Worm (Caenorhabditis elegans): ENCODE measurements around the gene dib-1.

dib-1 gene

DNA sequence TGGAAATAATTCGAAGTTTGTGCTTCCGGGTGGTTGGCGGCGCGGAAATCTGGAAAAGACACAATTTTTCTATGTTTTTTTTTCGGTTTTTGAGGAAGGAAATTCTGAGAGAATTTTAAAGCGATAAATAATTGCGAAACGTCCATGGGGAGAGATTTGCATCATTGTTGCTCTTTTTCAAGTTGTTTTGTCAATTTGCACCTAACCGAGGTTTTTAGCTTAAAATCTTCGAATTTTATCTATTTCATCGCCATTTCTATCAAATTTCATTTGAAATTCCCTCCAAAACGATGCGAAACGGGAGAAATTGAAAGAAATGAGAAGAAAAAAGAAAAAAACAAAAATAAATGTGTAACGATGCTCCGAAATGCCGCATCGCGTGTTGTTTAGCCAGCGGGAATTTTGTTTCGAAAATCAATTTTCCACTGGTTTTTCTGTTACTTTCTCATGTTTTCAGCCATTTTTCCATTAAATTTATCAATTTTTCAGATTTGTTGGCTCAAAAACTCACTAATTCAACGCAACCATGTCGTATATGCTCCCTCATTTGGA, at the start of gene dib-1, which contains the start of gene nprt-1:
Gene dib-1, plus strand, starts transcription at position 482 of the 552 bp plus-strand sequence.
Gene nprt-1, minus strand, starts transcription at position 51 of the 552 bp plus-strand sequence.
- TF ChIP-seq pqm-1 (tag; optimal IDR thresholded peaks at IDR 0.05), result no peak
- TF ChIP-seq duxl-1 (tag; optimal IDR thresholded peaks at IDR 0.05; ENCODE audit: poor library complexity), result no peak
- TF ChIP-seq hlh-30 (tag; optimal IDR thresholded peaks at IDR 0.05; ENCODE audit: insufficient read depth), result peak; percentile 33
- no peak for TF ChIP-seq php-3 (GFP tag; IDR thresholded peaks at IDR 0.05)
- no peak for TF ChIP-seq fkh-10 (GFP tag; optimal IDR thresholded peaks at IDR 0.05)
- no peak for TF ChIP-seq nhr-28 (tag; optimal IDR thresholded peaks at IDR 0.05)
- TF ChIP-seq unc-130 (GFP tag; optimal IDR thresholded peaks at IDR 0.05), result no peak
- no peak for TF ChIP-seq F37D6.2 (tag; optimal IDR thresholded peaks at IDR 0.05)
- TF ChIP-seq set-16 (GFP tag; IDR thresholded peaks at IDR 0.05), result no peak
- TF ChIP-seq mep-1 (tag; optimal IDR thresholded peaks at IDR 0.05), result peak; percentile 24
- TF ChIP-seq unc-62 (GFP tag; optimal IDR thresholded peaks at IDR 0.05 in 1 of 2), result no peak
- TF ChIP-seq unc-62 (tag; optimal IDR thresholded peaks at IDR 0.05), result no peak
- peak; percentile 83 for TF ChIP-seq dpl-1 (GFP tag; optimal IDR thresholded peaks at IDR 0.05)
- TF ChIP-seq F10B5.3 (tag; optimal IDR thresholded peaks at IDR 0.05), result no peak
- no peak for TF ChIP-seq mdt-29 (GFP tag; IDR thresholded peaks at IDR 0.05)
- no peak for TF ChIP-seq arid-1 (GFP tag; conservative IDR thresholded peaks at IDR 0.05)
- no peak for TF ChIP-seq snpc-4 (tag; optimal IDR thresholded peaks at IDR 0.05)
- TF ChIP-seq lsy-2 (tag; optimal IDR thresholded peaks at IDR 0.05), result peak in 1 of 2 experiments; percentile 72
- TF ChIP-seq dmd-6 (GFP tag; IDR thresholded peaks at IDR 0.05), result no peak
- TF ChIP-seq tra-1 (GFP tag; IDR thresholded peaks at IDR 0.05), result no peak
- TF ChIP-seq Y5F2A.4 (GFP tag; optimal IDR thresholded peaks at IDR 0.05), result no peak
- peak; percentile 28 for TF ChIP-seq nhr-77 (tag; optimal IDR thresholded peaks at IDR 0.05)
- TF ChIP-seq nhr-42 (GFP tag; IDR thresholded peaks at IDR 0.05), result no peak
- TF ChIP-seq ctbp-1 (GFP tag; IDR thresholded peaks at IDR 0.05), result no peak
- TF ChIP-seq lin-1 (GFP tag; IDR thresholded peaks at IDR 0.05), result no peak
- no peak for TF ChIP-seq Y105C5A.15 (GFP tag; IDR thresholded peaks at IDR 0.05)
- TF ChIP-seq nhr-76 (tag; optimal IDR thresholded peaks at IDR 0.05), result no peak
- no peak for TF ChIP-seq dmd-8 (GFP tag; IDR thresholded peaks at IDR 0.05)
- no peak for TF ChIP-seq F49E8.2 (tag; optimal IDR thresholded peaks at IDR 0.05; ENCODE audit: borderline replicate concordance)
- no peak for TF ChIP-seq zip-11 (GFP tag; IDR thresholded peaks at IDR 0.05)
- peak; percentile 20 for TF ChIP-seq ama-1 (optimal IDR thresholded peaks at IDR 0.05)
- peak; percentile 49 for TF ChIP-seq mes-2 (tag; optimal IDR thresholded peaks at IDR 0.05; ENCODE audit: poor library complexity, severe bottlenecking)
- no peak for TF ChIP-seq lin-15B (tag; optimal IDR thresholded peaks at IDR 0.05)
- TF ChIP-seq ceh-32 (tag; optimal IDR thresholded peaks at IDR 0.05; ENCODE audit: poor library complexity), result no peak
- TF ChIP-seq ceh-82 (tag; optimal IDR thresholded peaks at IDR 0.05), result no peak
- TF ChIP-seq dmd-9 (GFP tag; IDR thresholded peaks at IDR 0.05), result no peak
- TF ChIP-seq dve-1 (tag; optimal IDR thresholded peaks at IDR 0.05; ENCODE audit: insufficient read depth), result peak; percentile 27
- no peak for TF ChIP-seq egl-43 (GFP tag; IDR thresholded peaks at IDR 0.05)
- no peak for TF ChIP-seq ceh-20 (GFP tag; IDR thresholded peaks at IDR 0.05)
- TF ChIP-seq lin-29 (GFP tag; IDR thresholded peaks at IDR 0.05), result no peak
- no peak for TF ChIP-seq zfp-2 (tag; optimal IDR thresholded peaks at IDR 0.05)
- no peak for TF ChIP-seq lim-7 (GFP tag; IDR thresholded peaks at IDR 0.05)
- 0 out of 2 replicates have a peak, but pooled peaks have one; percentile 28 for TF ChIP-seq Y48G9A.11 (GFP tag; IDR thresholded peaks at IDR 0.05)
- no peak for TF ChIP-seq nhr-237 (tag; optimal IDR thresholded peaks at IDR 0.05)
- TF ChIP-seq vab-7 (GFP tag; IDR thresholded peaks at IDR 0.05), result no peak
- TF ChIP-seq snpc-1.2 (GFP tag; IDR thresholded peaks at IDR 0.05), result no peak
- no peak for TF ChIP-seq nhr-25 (tag; optimal IDR thresholded peaks at IDR 0.05; ENCODE audit: borderline replicate concordance, insufficient read depth)
- TF ChIP-seq zag-1 (tag; optimal IDR thresholded peaks at IDR 0.05), result no peak
- TF ChIP-seq ceh-44 (GFP tag; IDR thresholded peaks at IDR 0.05), result no peak
- no peak for TF ChIP-seq daf-16 (GFP tag; optimal IDR thresholded peaks at IDR 0.05)
- peak; percentile 6 for TF ChIP-seq daf-16 (tag; optimal IDR thresholded peaks at IDR 0.05)
- no peak for TF ChIP-seq T26A8.4 (GFP tag; IDR thresholded peaks at IDR 0.05)

Measured in whole organism, L4 larva.